Fruit fly (Drosophila melanogaster): ENCODE results near the gene CG43391.

- no peak for TF ChIP-seq CG13204 (GFP tag; optimal IDR thresholded peaks at IDR 0.05)
- TF ChIP-seq Ets98B (GFP tag; IDR thresholded peaks at IDR 0.05): no peak
- TF ChIP-seq gl (tag; optimal IDR thresholded peaks at IDR 0.05): no peak
Observed at dm6 chr3L:11556637-11557036, 24.2 kb downstream of the CG43391 start.

Data from whole organism, pupa.